Fruit fly (Drosophila melanogaster) S2 (cell line): ENCODE data around the gene Nup98-96.
A peak's percentile ranks its signal among the peaks of the same experiment; 100 is the strongest.

Experiments used
- CG8478 ChIP-seq: fragments of >200 bp; optimal IDR thresholded peaks from 2 replicates; lab custom pipeline; 2018
- CTCF ChIP-seq, 2 experiments: fragments of >200 bp; optimal IDR thresholded peaks; 2 replicates each; lab custom pipeline; 2018

Nup98-96 gene

dm6 chr3R:23752728-23753127 is 28.7 kb downstream of the Nup98-96 start, which contains the start of the genes RanBP3 and Rpt5:
RanBP3 (minus strand) TSS chr3R:23752834.
Rpt5 (plus strand) TSS chr3R:23752876.
- TF ChIP-seq CTCF (optimal IDR thresholded peaks at IDR 0.05; lab: Kevin White, UChicago) = peak in 1 of 2 experiments; percentile 4
- TF ChIP-seq CG8478 (lab: Kevin White, UChicago) = no peak

- TF ChIP-seq CTCF (optimal IDR thresholded peaks at IDR 0.05; lab: Kevin White, UChicago) (no peak), CG8478 (lab: Kevin White, UChicago) (no peak)
Measured at dm6 chr3R:23747446-23747845, 34.0 kb downstream of the Nup98-96 start.

- TF ChIP-seq CTCF (optimal IDR thresholded peaks at IDR 0.05; lab: Kevin White, UChicago) (no peak), CG8478 (lab: Kevin White, UChicago) (no peak)
Measured at dm6 chr3R:23740968-23741367, 40.5 kb downstream of the Nup98-96 start.

- TF ChIP-seq CTCF (optimal IDR thresholded peaks at IDR 0.05; lab: Kevin White, UChicago) = no peak
Measured at dm6 chr3R:23737676-23738574, 43.5 kb downstream of the Nup98-96 start.

dm6 chr3R:23736365-23736764 is 45.1 kb downstream of the Nup98-96 start:
- TF ChIP-seq CTCF (optimal IDR thresholded peaks at IDR 0.05; lab: Kevin White, UChicago) = no peak
- TF ChIP-seq CG8478 (lab: Kevin White, UChicago) = no peak

dm6 chr3R:23735648-23736047 is 45.8 kb downstream of the Nup98-96 start:
- TF ChIP-seq CTCF (optimal IDR thresholded peaks at IDR 0.05; lab: Kevin White, UChicago) = no peak
- TF ChIP-seq CG8478 (lab: Kevin White, UChicago) = no peak

dm6 chr3R:23734573-23735404 is 46.6 kb downstream of the Nup98-96 start:
- TF ChIP-seq CTCF (optimal IDR thresholded peaks at IDR 0.05; lab: Kevin White, UChicago) (no peak), CG8478 (lab: Kevin White, UChicago) (no peak)

dm6 chr3R:23733771-23734170 is 47.6 kb downstream of the Nup98-96 start:
- TF ChIP-seq CG8478 (lab: Kevin White, UChicago) (no peak), CTCF (optimal IDR thresholded peaks at IDR 0.05; lab: Kevin White, UChicago) (no peak)

dm6 chr3R:23732990-23733512 is 48.4 kb downstream of the Nup98-96 start, which contains the start of the genes Hmgcr and Rpn9:
Hmgcr (plus strand) TSS chr3R:23733324.
Rpn9 (minus strand) TSS chr3R:23733462.
- no peak for TF ChIP-seq CG8478 (lab: Kevin White, UChicago)
- TF ChIP-seq CTCF (optimal IDR thresholded peaks at IDR 0.05; lab: Kevin White, UChicago) = no peak

dm6 chr3R:23732533-23732932 is 48.9 kb downstream of the Nup98-96 start:
- no peak for TF ChIP-seq CG8478 (lab: Kevin White, UChicago)
- no peak for TF ChIP-seq CTCF (optimal IDR thresholded peaks at IDR 0.05; lab: Kevin White, UChicago)

- TF ChIP-seq CTCF (optimal IDR thresholded peaks at IDR 0.05; lab: Kevin White, UChicago) (no peak), CG8478 (lab: Kevin White, UChicago) (no peak)
Measured at dm6 chr3R:23730472-23730801, 51.0 kb downstream of the Nup98-96 start.

dm6 chr3R:23729632-23730471 is 51.6 kb downstream of the Nup98-96 start:
- TF ChIP-seq CTCF (optimal IDR thresholded peaks at IDR 0.05; lab: Kevin White, UChicago) (no peak), CG8478 (lab: Kevin White, UChicago) (no peak)

- no peak for TF ChIP-seq CTCF (optimal IDR thresholded peaks at IDR 0.05; lab: Kevin White, UChicago)
- TF ChIP-seq CG8478 (lab: Kevin White, UChicago) = no peak
Measured at dm6 chr3R:23729066-23729465, 52.4 kb downstream of the Nup98-96 start.

- TF ChIP-seq CTCF (optimal IDR thresholded peaks at IDR 0.05; lab: Kevin White, UChicago) (no peak), CG8478 (lab: Kevin White, UChicago) (no peak)
Measured at dm6 chr3R:23728086-23728485, 53.3 kb downstream of the Nup98-96 start.
